Fruit fly (Drosophila melanogaster) whole organism, embryonic: ENCODE results near the gene CG1299.

Source experiments
- ATbp ChIP-seq: fragments of 200-800 bp; sonication (Bioruptor generic); optimal IDR thresholded peaks from 2 replicates; lab custom pipeline; 2017; ENCODE audit warnings: missing biosample characterization, mild to moderate bottlenecking, missing genetic modification characterization, missing genetic modification reagents
- Adf1 ChIP-seq: fragments of 200-800 bp; sonication (Bioruptor generic); IDR thresholded peaks from 2 replicates; pipeline ENCODE4 v1.3.6; 2022; ENCODE audit warnings: missing biosample characterization, missing genetic modification characterization
- B-H2 ChIP-seq: fragments of 200-800 bp; sonication (Bioruptor generic); optimal IDR thresholded peaks from 2 replicates; lab custom pipeline; 2018; ENCODE audit warnings: missing biosample characterization, mild to moderate bottlenecking, missing genetic modification characterization
- Bdp1 ChIP-seq: fragments of 200-800 bp; sonication (Bioruptor generic); optimal IDR thresholded peaks from 3 replicates; lab custom pipeline; 2016; ENCODE audit warnings: missing biosample characterization, missing genetic modification characterization
- Bgb ChIP-seq: fragments of 200-800 bp; sonication (Bioruptor generic); IDR thresholded peaks from 2 replicates; pipeline ENCODE4 v1.3.6; 2022; ENCODE audit warnings: missing biosample characterization, missing genetic modification characterization; ENCODE audit not compliant: partially characterized antibody
- C15 ChIP-seq: fragments of 200-800 bp; sonication (Bioruptor generic); IDR thresholded peaks from 3 replicates; pipeline ENCODE4 v1.3.6; 2022; ENCODE audit warnings: missing biosample characterization, missing genetic modification characterization
- CG1024 ChIP-seq: fragments of 200-800 bp; sonication (Bioruptor generic); IDR thresholded peaks from 2 replicates; pipeline ENCODE4 v1.3.6; 2022; ENCODE audit warnings: missing biosample characterization, missing genetic modification characterization
- CG11504 ChIP-seq: fragments of 200-800 bp; sonication (Bioruptor generic); optimal IDR thresholded peaks from 3 replicates; lab custom pipeline; 2019; ENCODE audit warnings: missing biosample characterization, mild to moderate bottlenecking, missing genetic modification characterization, moderate library complexity
- CG12391 ChIP-seq: fragments of 200-800 bp; sonication (Bioruptor generic); optimal IDR thresholded peaks from 3 replicates; lab custom pipeline; 2018; ENCODE audit warnings: missing biosample characterization, mild to moderate bottlenecking, missing genetic modification characterization, moderate library complexity
- CG12744 ChIP-seq: fragments of 200-800 bp; sonication (Bioruptor generic); optimal IDR thresholded peaks from 2 replicates; lab custom pipeline; 2016; ENCODE audit warnings: missing biosample characterization, missing genetic modification characterization
- CG12769 ChIP-seq: fragments of 200-800 bp; sonication (Bioruptor generic); optimal IDR thresholded peaks from 2 replicates; lab custom pipeline; 2019; ENCODE audit warnings: missing biosample characterization, mild to moderate bottlenecking, missing genetic modification characterization, moderate library complexity
- CG17385 ChIP-seq: fragments of 200-800 bp; sonication (Bioruptor generic); optimal IDR thresholded peaks from 3 replicates; lab custom pipeline; 2018; ENCODE audit warnings: missing biosample characterization, mild to moderate bottlenecking, missing genetic modification characterization
- CG17829 ChIP-seq: fragments of 200-800 bp; optimal IDR thresholded peaks from 2 replicates; lab custom pipeline; 2019; ENCODE audit warnings: missing biosample characterization, mild to moderate bottlenecking, missing genetic modification characterization, moderate library complexity
- CG7556 ChIP-seq: fragments of 200-800 bp; sonication (Bioruptor generic); optimal IDR thresholded peaks from 2 replicates; lab custom pipeline; 2017; ENCODE audit warnings: missing biosample characterization, mild to moderate bottlenecking, missing genetic modification characterization
- CG7786 ChIP-seq: fragments of 200-800 bp; sonication (Bioruptor generic); optimal IDR thresholded peaks from 2 replicates; lab custom pipeline; 2016; ENCODE audit warnings: missing biosample characterization, missing genetic modification characterization
- CG8924 ChIP-seq: fragments of 200-800 bp; optimal IDR thresholded peaks from 3 replicates; lab custom pipeline; 2019; ENCODE audit warnings: missing biosample characterization, mild to moderate bottlenecking, missing genetic modification characterization, moderate library complexity
- CG9437 ChIP-seq: fragments of 200-800 bp; sonication (Bioruptor generic); optimal IDR thresholded peaks from 2 replicates; lab custom pipeline; 2018; ENCODE audit warnings: missing biosample characterization, mild to moderate bottlenecking, missing genetic modification characterization
- CG9609 ChIP-seq: fragments of 200-800 bp; sonication (Bioruptor generic); optimal IDR thresholded peaks from 3 replicates; lab custom pipeline; 2016; ENCODE audit warnings: missing biosample characterization, missing genetic modification characterization
- Chrac-16 ChIP-seq: fragments of 200-800 bp; sonication (Bioruptor generic); optimal IDR thresholded peaks from 3 replicates; lab custom pipeline; 2016; ENCODE audit warnings: missing biosample characterization, missing genetic modification characterization
- CoRest ChIP-seq: fragments of 200-800 bp; sonication (Bioruptor generic); optimal IDR thresholded peaks from 3 replicates; lab custom pipeline; 2018; ENCODE audit warnings: missing biosample characterization, mild to moderate bottlenecking, missing genetic modification characterization, moderate library complexity
- Dad ChIP-seq: fragments of 200-800 bp; sonication (Bioruptor generic); optimal IDR thresholded peaks from 3 replicates; lab custom pipeline; 2016; ENCODE audit warnings: missing biosample characterization, missing genetic modification characterization
- Ets65A ChIP-seq: fragments of 200-800 bp; sonication (Bioruptor generic); peaks from one replicate; lab custom pipeline; 2016; ENCODE audit warnings: missing biosample characterization, missing genetic modification characterization
- Ets97D ChIP-seq: fragments of 200-800 bp; sonication (Bioruptor generic); optimal IDR thresholded peaks from 3 replicates; lab custom pipeline; 2016; ENCODE audit warnings: missing biosample characterization, missing genetic modification characterization
- Fer2 ChIP-seq: fragments of 200-800 bp; sonication (Bioruptor generic); optimal IDR thresholded peaks from 2 replicates; lab custom pipeline; 2018; ENCODE audit warnings: missing biosample characterization, mild to moderate bottlenecking, missing genetic modification characterization, moderate library complexity
- HLH4C ChIP-seq: fragments of 200-800 bp; sonication (Bioruptor generic); IDR thresholded peaks from 3 replicates; pipeline ENCODE4 v1.3.6; 2022; ENCODE audit warnings: missing biosample characterization, missing genetic modification characterization; ENCODE audit not compliant: partially characterized antibody
- HmgZ ChIP-seq: fragments of 200-800 bp; sonication (Bioruptor generic); optimal IDR thresholded peaks from 2 replicates; lab custom pipeline; 2018; ENCODE audit warnings: missing biosample characterization, mild to moderate bottlenecking, missing genetic modification characterization
- Hr3 ChIP-seq: fragments of 200-800 bp; sonication (Bioruptor generic); optimal IDR thresholded peaks from 3 replicates; lab custom pipeline; 2016; ENCODE audit warnings: missing biosample characterization, missing genetic modification characterization
- Hsf ChIP-seq: fragments of 200-800 bp; sonication (Bioruptor generic); optimal IDR thresholded peaks from 3 replicates; lab custom pipeline; 2016; ENCODE audit warnings: missing biosample characterization, missing genetic modification characterization
- Lim3 ChIP-seq: fragments of 200-800 bp; sonication (Bioruptor generic); IDR thresholded peaks from 2 replicates; pipeline ENCODE4 v1.3.6; 2022; ENCODE audit warnings: missing biosample characterization, missing genetic modification characterization
- Med ChIP-seq: fragments of 200-800 bp; sonication (Bioruptor generic); peaks from one replicate; lab custom pipeline; 2016; ENCODE audit warnings: missing biosample characterization, missing genetic modification characterization, mild to moderate bottlenecking, inconsistent platforms, moderate library complexity
- NFAT ChIP-seq: fragments of 200-800 bp; sonication (Bioruptor generic); IDR thresholded peaks from 2 replicates; pipeline ENCODE4 v1.3.6; 2022; ENCODE audit warnings: missing biosample characterization, missing genetic modification characterization
- Xrp1 ChIP-seq: fragments of 200-800 bp; sonication (Bioruptor generic); IDR thresholded peaks from 2 replicates; pipeline ENCODE4 v1.3.6; 2022; ENCODE audit warnings: missing biosample characterization, missing genetic modification characterization
- al ChIP-seq: fragments of 200-800 bp; sonication (Bioruptor generic); IDR thresholded peaks from 2 replicates; pipeline ENCODE4 v1.3.6; 2022; ENCODE audit warnings: missing biosample characterization, missing genetic modification characterization
- ap ChIP-seq: fragments of 200-800 bp; sonication (Bioruptor generic); IDR thresholded peaks from 2 replicates; pipeline ENCODE4 v1.3.6; 2022; ENCODE audit warnings: missing biosample characterization, missing genetic modification characterization
- cad ChIP-seq: fragments of >200 bp; optimal IDR thresholded peaks from 2 replicates; lab custom pipeline; 2017; ENCODE audit warnings: missing biosample characterization, missing genetic modification characterization
- crol ChIP-seq: fragments of 200-800 bp; sonication (Bioruptor generic); IDR thresholded peaks from 2 replicates; pipeline ENCODE4 v1.3.6; 2022; ENCODE audit warnings: missing biosample characterization, missing genetic modification characterization
- cwo ChIP-seq: fragments of 200-800 bp; sonication (Bioruptor generic); optimal IDR thresholded peaks from 3 replicates; lab custom pipeline; 2017; ENCODE audit warnings: missing biosample characterization, missing genetic modification characterization, mild to moderate bottlenecking, moderate library complexity, missing genetic modification reagents
- dm ChIP-seq: fragments of 200-800 bp; sonication (Bioruptor generic); optimal IDR thresholded peaks from 3 replicates; lab custom pipeline; 2016; ENCODE audit warnings: missing biosample characterization, missing genetic modification characterization
- dpn ChIP-seq, 2 experiments: fragments of 200-800 bp; sonication (Bioruptor generic); optimal IDR thresholded peaks; 3 replicates each; lab custom pipeline; 2016; ENCODE audit warnings: missing biosample characterization in 2 of 2, missing genetic modification characterization in 2 of 2
- fu2 ChIP-seq: fragments of 200-800 bp; sonication (Bioruptor generic); optimal IDR thresholded peaks from 2 replicates; lab custom pipeline; 2016; ENCODE audit warnings: missing biosample characterization, missing genetic modification characterization
- gcm2 ChIP-seq: fragments of 200-800 bp; sonication (Bioruptor generic); optimal IDR thresholded peaks from 2 replicates; lab custom pipeline; 2016; ENCODE audit warnings: missing biosample characterization, missing genetic modification characterization
- hth ChIP-seq: fragments of >200 bp; optimal IDR thresholded peaks from 2 replicates; lab custom pipeline; 2017; ENCODE audit warnings: inconsistent platforms
- lab ChIP-seq: fragments of 200-800 bp; sonication (Bioruptor generic); optimal IDR thresholded peaks from 3 replicates; lab custom pipeline; 2017; ENCODE audit warnings: missing biosample characterization, missing genetic modification characterization, mild to moderate bottlenecking, moderate library complexity, missing genetic modification reagents
- lmd ChIP-seq: fragments of 200-800 bp; sonication (Bioruptor generic); IDR thresholded peaks from 2 replicates; pipeline ENCODE4 v1.3.6; 2022; ENCODE audit warnings: missing biosample characterization, missing genetic modification characterization
- rib ChIP-seq: fragments of 200-800 bp; sonication (Bioruptor generic); IDR thresholded peaks from 2 replicates; pipeline ENCODE4 v1.3.6; 2022; ENCODE audit warnings: missing biosample characterization, missing genetic modification characterization
- scrt ChIP-seq: fragments of 200-800 bp; sonication (Bioruptor generic); optimal IDR thresholded peaks from 2 replicates; lab custom pipeline; 2018; ENCODE audit warnings: missing biosample characterization, mild to moderate bottlenecking, missing genetic modification characterization, moderate library complexity
- sd ChIP-seq: fragments of 200-800 bp; sonication (Bioruptor generic); optimal IDR thresholded peaks from 3 replicates; lab custom pipeline; 2018; ENCODE audit warnings: missing biosample characterization, mild to moderate bottlenecking, missing genetic modification characterization, moderate library complexity
- shn ChIP-seq: fragments of 200-800 bp; sonication (Bioruptor generic); optimal IDR thresholded peaks from 3 replicates; lab custom pipeline; 2016; ENCODE audit warnings: missing biosample characterization, missing genetic modification characterization
- sim ChIP-seq: fragments of 200-800 bp; sonication (Bioruptor generic); IDR thresholded peaks from 2 replicates; pipeline ENCODE4 v1.3.6; 2022; ENCODE audit warnings: missing biosample characterization, missing genetic modification characterization
- sqz ChIP-seq: fragments of 200-800 bp; sonication (Bioruptor generic); optimal IDR thresholded peaks from 3 replicates; lab custom pipeline; 2018; ENCODE audit warnings: missing biosample characterization, mild to moderate bottlenecking, missing genetic modification characterization
- trem ChIP-seq: fragments of 200-800 bp; optimal IDR thresholded peaks from 3 replicates; lab custom pipeline; 2019; ENCODE audit warnings: missing biosample characterization, mild to moderate bottlenecking, missing genetic modification characterization, moderate library complexity
- unc-4 ChIP-seq: fragments of 200-800 bp; sonication (Bioruptor generic); IDR thresholded peaks from 2 replicates; pipeline ENCODE4 v1.3.6; 2022; ENCODE audit warnings: missing biosample characterization, missing genetic modification characterization; ENCODE audit not compliant: partially characterized antibody

CG1299 gene

dm6 chr3L:4185259-4185658 lies 36.8 kb downstream of the CG1299 start (continued):
- TF ChIP-seq CG11504 (tag; lab: Kevin White, UChicago): no peak
- TF ChIP-seq CG12769 (tag; lab: Kevin White, UChicago): no peak
- TF ChIP-seq ap (GFP tag; lab: Robert Waterston, UW): no peak
- TF ChIP-seq Chrac-16 (GFP tag; lab: Kevin White, UChicago): no peak
- peak; percentile 69 for TF ChIP-seq sd (tag; lab: Kevin White, UChicago)
- TF ChIP-seq HLH4C (GFP tag; lab: Robert Waterston, UW): no peak
- no peak for TF ChIP-seq Adf1 (GFP tag; lab: Robert Waterston, UW)
- TF ChIP-seq CG1024 (GFP tag; lab: Robert Waterston, UW): no peak
- 0 out of 2 replicates have a peak, but pooled peaks have one; percentile 30 for TF ChIP-seq rib (GFP tag; lab: Robert Waterston, UW)
- TF ChIP-seq cwo (GFP tag; lab: Kevin White, UChicago): no peak
- TF ChIP-seq Bdp1 (GFP tag; lab: Kevin White, UChicago): no peak
- no peak for TF ChIP-seq Xrp1
- TF ChIP-seq CG8924 (tag; lab: Kevin White, UChicago): no peak
- TF ChIP-seq CoRest: no peak
- TF ChIP-seq hth (lab: Kevin White, UChicago): no peak
- peak; percentile 86 for TF ChIP-seq crol (GFP tag; lab: Robert Waterston, UW)
- no peak for TF ChIP-seq CG17829 (tag; lab: Kevin White, UChicago)
- TF ChIP-seq C15: no peak
- TF ChIP-seq ATbp: no peak
- no peak for TF ChIP-seq HmgZ
- TF ChIP-seq Med (GFP tag; lab: Kevin White, UChicago): peak; percentile 49

dm6 chr3L:4186659-4187058 lies 38.2 kb downstream of the CG1299 start, which contains the start of gene VhaM9.7-c:
TSS of gene VhaM9.7-c (minus strand) at chr3L:4186865.
- TF ChIP-seq CG7556 (GFP tag; lab: Kevin White, UChicago) (peak; percentile 7), fu2 (GFP tag; lab: Kevin White, UChicago) (peak; percentile 53), unc-4 (GFP tag; lab: Robert Waterston, UW) (no peak), lmd (GFP tag; lab: Robert Waterston, UW) (peak; percentile 12; the same call in 1 of the 2 replicates), Dad (GFP tag; lab: Kevin White, UChicago) (peak; percentile 32), CG9609 (GFP tag; lab: Kevin White, UChicago) (peak; percentile 53), CG7786 (GFP tag; lab: Kevin White, UChicago) (peak; percentile 45), sqz (GFP tag; lab: Kevin White, UChicago) (peak; percentile 6), dm (GFP tag; lab: Kevin White, UChicago) (peak; percentile 0), Ets97D (GFP tag; lab: Kevin White, UChicago) (peak; percentile 65), CG12744 (GFP tag; lab: Kevin White, UChicago) (peak; percentile 28), gcm2 (peak; percentile 4), Bgb (0 out of 2 replicates have a peak, but pooled peaks have one; percentile 21), CG17385 (peak; percentile 56), Hr3 (GFP tag; lab: Kevin White, UChicago) (peak; percentile 17), Fer2 (tag; lab: Kevin White, UChicago) (no peak), al (GFP tag; lab: Robert Waterston, UW) (no peak), CG17829 (tag; lab: Kevin White, UChicago) (no peak), NFAT (GFP tag; lab: Robert Waterston, UW) (peak; percentile 21; the same call in 1 of the 2 replicates), cad (GFP tag; lab: Kevin White, UChicago) (peak; percentile 11), CG9437 (peak; percentile 13), Hsf (GFP tag; lab: Kevin White, UChicago) (peak; percentile 22), scrt (peak; percentile 54), CG12391 (tag; lab: Kevin White, UChicago) (peak; percentile 16), lab (peak; percentile 63), shn (peak; percentile 40), Lim3 (GFP tag; lab: Robert Waterston, UW) (no peak), dpn (GFP tag; optimal IDR thresholded peaks at IDR 0.05; lab: Kevin White, UChicago) (peak; percentile 48 to 50), trem (tag; lab: Kevin White, UChicago) (peak; percentile 65), B-H2 (GFP tag; lab: Kevin White, UChicago) (peak; percentile 70), sim (GFP tag; lab: Robert Waterston, UW) (no peak), Ets65A (GFP tag; lab: Kevin White, UChicago) (peak; percentile 94)
